Worm (Caenorhabditis elegans): ENCODE measurements around the gene F40F12.3.
A peak's percentile ranks its signal among the peaks of the same experiment; 100 is the strongest.

F40F12.3 gene

ce11 chrIII:9930406-9930805 is 9.7 kb upstream of the F40F12.3 start:
- no peak for TF ChIP-seq dao-5 (tag; optimal IDR thresholded peaks at IDR 0.05)
- TF ChIP-seq him-1 (tag; optimal IDR thresholded peaks at IDR 0.05), result no peak
- TF ChIP-seq W03F9.2 (tag; optimal IDR thresholded peaks at IDR 0.05), result no peak

- no peak for TF ChIP-seq dao-5 (tag; optimal IDR thresholded peaks at IDR 0.05)
- no peak for TF ChIP-seq him-1 (tag; optimal IDR thresholded peaks at IDR 0.05)
- no peak for TF ChIP-seq W03F9.2 (tag; optimal IDR thresholded peaks at IDR 0.05)
Observed at ce11 chrIII:9929525-9929924, 8.9 kb upstream of the F40F12.3 start.

- TF ChIP-seq W03F9.2 (tag; optimal IDR thresholded peaks at IDR 0.05) (no peak), him-1 (tag; optimal IDR thresholded peaks at IDR 0.05) (no peak), dao-5 (tag; optimal IDR thresholded peaks at IDR 0.05) (no peak)
Observed at ce11 chrIII:9928777-9929176, 8.1 kb upstream of the F40F12.3 start, which contains the start of gene ttr-1. ttr-1 (plus strand) TSS chrIII:9929077.

- TF ChIP-seq W03F9.2 (tag; optimal IDR thresholded peaks at IDR 0.05), result no peak
- TF ChIP-seq dao-5 (tag; optimal IDR thresholded peaks at IDR 0.05), result no peak
- TF ChIP-seq him-1 (tag; optimal IDR thresholded peaks at IDR 0.05), result no peak
Observed at ce11 chrIII:9927378-9927777, 6.7 kb upstream of the F40F12.3 start, which contains the start of gene ttr-2. ttr-2 (plus strand) TSS chrIII:9927769.

ce11 chrIII:9926650-9927049 is 6.0 kb upstream of the F40F12.3 start, which contains the start of gene ttr-3:
ttr-3 (minus strand) TSS chrIII:9926750.
- TF ChIP-seq W03F9.2 (tag; optimal IDR thresholded peaks at IDR 0.05) (no peak), him-1 (tag; optimal IDR thresholded peaks at IDR 0.05) (no peak), dao-5 (tag; optimal IDR thresholded peaks at IDR 0.05) (no peak)

- no peak for TF ChIP-seq W03F9.2 (tag; optimal IDR thresholded peaks at IDR 0.05)
- no peak for TF ChIP-seq dao-5 (tag; optimal IDR thresholded peaks at IDR 0.05)
- TF ChIP-seq him-1 (tag; optimal IDR thresholded peaks at IDR 0.05), result no peak
Observed at ce11 chrIII:9922874-9923273, 2.2 kb upstream of the F40F12.3 start, which contains the start of gene cbp-2. cbp-2 (plus strand) TSS chrIII:9923174.

- TF ChIP-seq dao-5 (tag; optimal IDR thresholded peaks at IDR 0.05), result no peak
- TF ChIP-seq W03F9.2 (tag; optimal IDR thresholded peaks at IDR 0.05), result no peak
- TF ChIP-seq him-1 (tag; optimal IDR thresholded peaks at IDR 0.05), result no peak
Observed at ce11 chrIII:9922310-9922709, 1.6 kb upstream of the F40F12.3 start.

- no peak for TF ChIP-seq dao-5 (tag; optimal IDR thresholded peaks at IDR 0.05)
Observed at ce11 chrIII:9913722-9914121, 6.9 kb downstream of the F40F12.3 start, which contains the start of gene cbp-3. cbp-3 (plus strand) TSS chrIII:9913993.

ce11 chrIII:9912998-9913397 is 7.7 kb downstream of the F40F12.3 start:
- TF ChIP-seq him-1 (tag; optimal IDR thresholded peaks at IDR 0.05) (no peak), dao-5 (tag; optimal IDR thresholded peaks at IDR 0.05) (no peak), W03F9.2 (tag; optimal IDR thresholded peaks at IDR 0.05) (no peak)

ce11 chrIII:9912501-9912900 is 8.2 kb downstream of the F40F12.3 start:
- TF ChIP-seq him-1 (tag; optimal IDR thresholded peaks at IDR 0.05) (no peak), W03F9.2 (tag; optimal IDR thresholded peaks at IDR 0.05) (no peak), dao-5 (tag; optimal IDR thresholded peaks at IDR 0.05) (no peak)

ce11 chrIII:9910608-9911479 is 9.8 kb downstream of the F40F12.3 start, which contains the start of the genes cyld-1 and F40F12.9:
cyld-1 (minus strand) TSS chrIII:9910658.
F40F12.9 (plus strand) TSS chrIII:9911328.
- TF ChIP-seq him-1 (tag; optimal IDR thresholded peaks at IDR 0.05) (no peak), W03F9.2 (tag; optimal IDR thresholded peaks at IDR 0.05) (peak; percentile 17), dao-5 (tag; optimal IDR thresholded peaks at IDR 0.05) (no peak)

ce11 chrIII:9908769-9909168 is 11.9 kb downstream of the F40F12.3 start:
- TF ChIP-seq him-1 (tag; optimal IDR thresholded peaks at IDR 0.05), result no peak
- TF ChIP-seq W03F9.2 (tag; optimal IDR thresholded peaks at IDR 0.05), result no peak
- TF ChIP-seq dao-5 (tag; optimal IDR thresholded peaks at IDR 0.05), result no peak

- no peak for TF ChIP-seq him-1 (tag; optimal IDR thresholded peaks at IDR 0.05)
- no peak for TF ChIP-seq W03F9.2 (tag; optimal IDR thresholded peaks at IDR 0.05)
- TF ChIP-seq dao-5 (tag; optimal IDR thresholded peaks at IDR 0.05), result no peak
Observed at ce11 chrIII:9907574-9907973, 13.1 kb downstream of the F40F12.3 start.

- TF ChIP-seq W03F9.2 (tag; optimal IDR thresholded peaks at IDR 0.05), result no peak
- peak; percentile 37 for TF ChIP-seq him-1 (tag; optimal IDR thresholded peaks at IDR 0.05)
- TF ChIP-seq dao-5 (tag; optimal IDR thresholded peaks at IDR 0.05), result no peak
Observed at ce11 chrIII:9905307-9905706, 15.4 kb downstream of the F40F12.3 start.

All from whole organism, L4/young adult.